Worm (Caenorhabditis elegans) whole organism, young adult: Measurements from ENCODE around the gene ZK892.6.

Experiments
- C17E4.6 ChIP-seq: fragments of 200-800 bp; sonication (Bioruptor generic); IDR thresholded peaks from 2 replicates; pipeline ENCODE4 v1.3.6; 2022; ENCODE audit warnings: missing genetic modification reagents, missing genetic modification characterization, missing compliant biosample characterization
- F49E8.2 ChIP-seq: sonication (generic microtip); optimal IDR thresholded peaks from 3 replicates; lab custom pipeline; 2017; ENCODE audit warnings: missing genetic modification characterization, mild to moderate bottlenecking, missing compliant biosample characterization, antibody characterized with exemption, moderate library complexity; ENCODE audit not compliant: insufficient read depth
- Y79H2A.3 ChIP-seq: fragments of 200-800 bp; sonication (Bioruptor generic); conservative IDR thresholded peaks from 2 replicates; pipeline ENCODE4 v1.3.6; 2022; ENCODE audit warnings: missing genetic modification reagents, missing genetic modification characterization, missing compliant biosample characterization
- dpl-1 ChIP-seq: fragments of 150-350 bp; optimal IDR thresholded peaks from 2 replicates; lab custom pipeline; 2014; ENCODE audit warnings: missing biosample characterization, missing genetic modification reagents, missing genetic modification characterization
- lin-54 ChIP-seq: fragments of 200-800 bp; sonication (Bioruptor generic); optimal IDR thresholded peaks from 2 replicates; lab custom pipeline; 2018; ENCODE audit warnings: mild to moderate bottlenecking, missing genetic modification characterization, missing compliant biosample characterization
- unc-62 ChIP-seq: fragments of 150-350 bp; optimal IDR thresholded peaks from 2 replicates; lab custom pipeline; 2014; ENCODE audit warnings: missing biosample characterization, missing genetic modification reagents, missing genetic modification characterization

- no peak for TF ChIP-seq unc-62 (GFP tag; lab: Kevin White, UChicago)
- TF ChIP-seq lin-54 (GFP tag; lab: Kevin White, UChicago), result peak; percentile 99
- peak; percentile 91 for TF ChIP-seq dpl-1 (GFP tag; lab: Kevin White, UChicago)
- TF ChIP-seq F49E8.2, result no peak
- 0 out of 2 replicates have a peak, but pooled peaks have one; percentile 36 for TF ChIP-seq C17E4.6 (GFP tag; lab: Robert Waterston, UW)
- TF ChIP-seq Y79H2A.3, result 0 out of 2 replicates have a peak, but pooled peaks have one; percentile 9
Measured at ce11 chrII:9940430-9940829, 39.5 kb downstream of the ZK892.6 start, which contains the start of gene ufd-3.
